ENCODE assay signal across 4 fruit fly cellular contexts in genomic region chr2L:20326317-20326716, dm6.
A peak's percentile ranks its signal among the peaks of the same experiment; 100 is the strongest.
TF ChIP-seq lines count a peak whose summit lies in the region.

No protein-coding gene starts in this region.

- TF ChIP-seq CTCF in whole organism, embryonic (GFP tag; optimal IDR thresholded peaks at IDR 0.05; lab: Kevin White, UChicago) = peak; percentile 31

TF ChIP-seq in whole organism, embryonic, 481 proteins besides CTCF, POLR2A, EP300 and RAD21 (continues in another document):
- TF ChIP-seq CG8478 (optimal IDR thresholded peaks at IDR 0.05; lab: Kevin White, UChicago) (no peak), Camta (GFP tag; optimal IDR thresholded peaks at IDR 0.05; lab: Kevin White, UChicago) (peak; percentile 57), danr (GFP tag; IDR thresholded peaks at IDR 0.05; lab: Robert Waterston, UW) (peak; percentile 35; the same call in 1 of the 2 replicates), CG7556 (GFP tag; optimal IDR thresholded peaks at IDR 0.05; lab: Kevin White, UChicago) (peak; percentile 48), psq (GFP tag; optimal IDR thresholded peaks at IDR 0.05; lab: Kevin White, UChicago) (no peak), Side (GFP tag; optimal IDR thresholded peaks at IDR 0.05; lab: Kevin White, UChicago) (peak; percentile 27), CG5953 (GFP tag; IDR thresholded peaks at IDR 0.05; lab: Robert Waterston, UW) (no peak), gce (GFP tag; IDR thresholded peaks at IDR 0.05; lab: Robert Waterston, UW) (peak; percentile 83; the same call in 2 of the 3 replicates), CG12155 (GFP tag; optimal IDR thresholded peaks at IDR 0.05; lab: Kevin White, UChicago) (peak; percentile 31), repo (GFP tag; optimal IDR thresholded peaks at IDR 0.05; lab: Kevin White, UChicago) (peak; percentile 48), ro (GFP tag; IDR thresholded peaks at IDR 0.05; lab: Robert Waterston, UW) (no peak), CG7745 (tag; optimal IDR thresholded peaks at IDR 0.05; lab: Kevin White, UChicago) (no peak), gt (GFP tag; IDR thresholded peaks at IDR 0.05; lab: Robert Waterston, UW) (peak; percentile 63; the same call in 1 of the 2 replicates), CrebB (tag; optimal IDR thresholded peaks at IDR 0.05; lab: Kevin White, UChicago) (no peak), Gug (GFP tag; IDR thresholded peaks at IDR 0.05; lab: Robert Waterston, UW) (peak; percentile 89), fd102C (GFP tag; optimal IDR thresholded peaks at IDR 0.05; lab: Kevin White, UChicago) (no peak), jing (GFP tag; optimal IDR thresholded peaks at IDR 0.05; lab: Kevin White, UChicago) (peak; percentile 28), Hr3 (GFP tag; optimal IDR thresholded peaks at IDR 0.05; lab: Kevin White, UChicago) (peak; percentile 43), ham (GFP tag; IDR thresholded peaks at IDR 0.05; lab: Robert Waterston, UW) (no peak), Dll (GFP tag; IDR thresholded peaks at IDR 0.05; lab: Robert Waterston, UW; ENCODE audit: partially characterized antibody) (no peak), sens-2 (GFP tag; IDR thresholded peaks at IDR 0.05; lab: Robert Waterston, UW) (no peak), chinmo (GFP tag; IDR thresholded peaks at IDR 0.05; lab: Robert Waterston, UW; ENCODE audit: partially characterized antibody) (no peak), CG17912 (GFP tag; optimal IDR thresholded peaks at IDR 0.05; lab: Kevin White, UChicago) (no peak)

TF ChIP-seq in whole organism, prepupa, 60 proteins besides CTCF, POLR2A, EP300 and RAD21 (continues in another document):
- TF ChIP-seq CG6792 (GFP tag; optimal IDR thresholded peaks at IDR 0.05; lab: Kevin White, UChicago) = peak; percentile 66
- peak; percentile 26 for TF ChIP-seq CG31627 (GFP tag; optimal IDR thresholded peaks at IDR 0.05; lab: Kevin White, UChicago)
- TF ChIP-seq Gug (GFP tag; IDR thresholded peaks at IDR 0.05; lab: Robert Waterston, UW) = peak; percentile 91
- peak; percentile 82 for TF ChIP-seq Lpt (GFP tag; optimal IDR thresholded peaks at IDR 0.05; lab: Kevin White, UChicago)
- no peak for TF ChIP-seq fkh (GFP tag; optimal IDR thresholded peaks at IDR 0.05; lab: Kevin White, UChicago)
- peak; percentile 89 for TF ChIP-seq CG11762 (GFP tag; optimal IDR thresholded peaks at IDR 0.05; lab: Kevin White, UChicago; ENCODE audit: insufficient read depth)
- TF ChIP-seq CG4318 (GFP tag; optimal IDR thresholded peaks at IDR 0.05; lab: Kevin White, UChicago) = peak; percentile 75
- TF ChIP-seq Eip78C (GFP tag; lab: Kevin White, UChicago) = peak; percentile 96
- peak; percentile 84 for TF ChIP-seq CG8119 (GFP tag; IDR thresholded peaks at IDR 0.05; lab: Robert Waterston, UW)
- peak; percentile 88 for TF ChIP-seq CG3032 (tag; optimal IDR thresholded peaks at IDR 0.05; lab: Kevin White, UChicago)
- peak; percentile 73 for TF ChIP-seq pdm3 (GFP tag; optimal IDR thresholded peaks at IDR 0.05; lab: Kevin White, UChicago)
- TF ChIP-seq lz (GFP tag; optimal IDR thresholded peaks at IDR 0.05; lab: Kevin White, UChicago) = peak; percentile 33
- peak; percentile 76 for TF ChIP-seq OdsH (GFP tag; optimal IDR thresholded peaks at IDR 0.05; lab: Kevin White, UChicago)
- TF ChIP-seq eg (GFP tag; IDR thresholded peaks at IDR 0.05; lab: Robert Waterston, UW) = peak; percentile 93
- TF ChIP-seq Eip75B (GFP tag; optimal IDR thresholded peaks at IDR 0.05; lab: Kevin White, UChicago) = peak; percentile 66
- no peak for TF ChIP-seq Sox102F (GFP tag; optimal IDR thresholded peaks at IDR 0.05; lab: Kevin White, UChicago)
- peak; percentile 78 to 84 for TF ChIP-seq ss (GFP tag; optimal IDR thresholded peaks at IDR 0.05; lab: Kevin White, UChicago)
- peak; percentile 38 for TF ChIP-seq CG34406 (GFP tag; optimal IDR thresholded peaks at IDR 0.05; lab: Kevin White, UChicago)
- TF ChIP-seq achi (GFP tag; optimal IDR thresholded peaks at IDR 0.05; lab: Kevin White, UChicago) = peak; percentile 79
- TF ChIP-seq Blimp-1 (GFP tag; optimal IDR thresholded peaks at IDR 0.05; lab: Kevin White, UChicago) = no peak
- TF ChIP-seq CG15336 (GFP tag; IDR thresholded peaks at IDR 0.05; lab: Robert Waterston, UW) = peak; percentile 76
- TF ChIP-seq CG3919 (GFP tag; optimal IDR thresholded peaks at IDR 0.05; lab: Kevin White, UChicago) = peak; percentile 92
- TF ChIP-seq dac (GFP tag; optimal IDR thresholded peaks at IDR 0.05; lab: Kevin White, UChicago) = peak; percentile 43
- no peak for TF ChIP-seq CG6854 (GFP tag; optimal IDR thresholded peaks at IDR 0.05; lab: Kevin White, UChicago)

TF ChIP-seq in whole organism, pupa, 21 proteins besides CTCF, POLR2A, EP300 and RAD21:
- TF ChIP-seq CG9948 (tag; optimal IDR thresholded peaks at IDR 0.05; lab: Kevin White, UChicago) (peak; percentile 93), CG12605 (GFP tag; IDR thresholded peaks at IDR 0.05; lab: Robert Waterston, UW) (peak; percentile 84), CG10348 (GFP tag; IDR thresholded peaks at IDR 0.05; lab: Robert Waterston, UW) (peak; percentile 58), Snoo (tag; optimal IDR thresholded peaks at IDR 0.05; lab: Kevin White, UChicago) (no peak), EcR (GFP tag; optimal IDR thresholded peaks at IDR 0.05; lab: Kevin White, UChicago) (peak; percentile 24), CG13204 (GFP tag; optimal IDR thresholded peaks at IDR 0.05; lab: Kevin White, UChicago) (peak; percentile 23), CG34367 (tag; optimal IDR thresholded peaks at IDR 0.05; lab: Kevin White, UChicago) (peak; percentile 74), CG17806 (tag; optimal IDR thresholded peaks at IDR 0.05; lab: Kevin White, UChicago) (peak; percentile 94), CG8301 (tag; optimal IDR thresholded peaks at IDR 0.05; lab: Kevin White, UChicago) (peak; percentile 96), fd96Ca (GFP tag; IDR thresholded peaks at IDR 0.05; lab: Robert Waterston, UW) (peak; percentile 96), CG14655 (GFP tag; optimal IDR thresholded peaks at IDR 0.05; lab: Kevin White, UChicago) (peak; percentile 96), gl (tag; optimal IDR thresholded peaks at IDR 0.05; lab: Kevin White, UChicago) (peak; percentile 81), Pif1A (GFP tag; optimal IDR thresholded peaks at IDR 0.05; lab: Kevin White, UChicago) (peak; percentile 95), rn (GFP tag; IDR thresholded peaks at IDR 0.05; lab: Robert Waterston, UW) (peak; percentile 80), Ets98B (GFP tag; IDR thresholded peaks at IDR 0.05; lab: Robert Waterston, UW) (peak; percentile 95), CG4496 (GFP tag; IDR thresholded peaks at IDR 0.05; lab: Robert Waterston, UW) (peak; percentile 97), CG32121 (GFP tag; IDR thresholded peaks at IDR 0.05; lab: Robert Waterston, UW) (peak; percentile 91), D1 (tag; optimal IDR thresholded peaks at IDR 0.05; lab: Kevin White, UChicago) (peak; percentile 84), CG8159 (tag; optimal IDR thresholded peaks at IDR 0.05; lab: Kevin White, UChicago) (peak; percentile 93), CG15710 (tag; optimal IDR thresholded peaks at IDR 0.05; lab: Kevin White, UChicago) (peak; percentile 62), Pif1B (GFP tag; optimal IDR thresholded peaks at IDR 0.05; lab: Kevin White, UChicago) (peak; percentile 90)

TF ChIP-seq in whole organism, wandering third instar larva, 38 proteins besides CTCF, POLR2A, EP300 and RAD21:
- TF ChIP-seq h (GFP tag; optimal IDR thresholded peaks at IDR 0.05; lab: Kevin White, UChicago) = peak; percentile 26
- TF ChIP-seq Abd-B (GFP tag; optimal IDR thresholded peaks at IDR 0.05; lab: Kevin White, UChicago) = no peak

Comparison
In these comparisons a context has a peak if more than half of its experiments do, and no peak if none do; other contexts are left out.
1. Of the 7 proteins assayed by ChIP-seq in both whole organism, embryonic and whole organism, prepupa: peak only in whole organism, embryonic: Blimp-1, CG6854 and Sox102F; only in whole organism, prepupa: Hr39 and Lpt; in both: CG16779 and Gug; in neither: 0.